Worm (Caenorhabditis elegans): ENCODE results near the gene lgc-48.

Gene lgc-48

ce11 chrV:13324933-13325760 is 14.9 kb upstream of the lgc-48 start, which contains the start of gene C50B6.7:
Gene C50B6.7 (minus strand): TSS chrV:13324983.
- TF ChIP-seq eor-1 (tag; optimal IDR thresholded peaks at IDR 0.05) (no peak), lin-39 (tag; optimal IDR thresholded peaks at IDR 0.05) (no peak), pqm-1 (tag; optimal IDR thresholded peaks at IDR 0.05) (peak; percentile 75), elt-2 (tag; optimal IDR thresholded peaks at IDR 0.05) (peak; percentile 58)

ce11 chrV:13327463-13327862 is 12.6 kb upstream of the lgc-48 start, which contains the start of gene str-37:
Gene str-37 (plus strand): TSS chrV:13327763.
- TF ChIP-seq snpc-4 (tag; optimal IDR thresholded peaks at IDR 0.05) (no peak), nhr-23 (tag; optimal IDR thresholded peaks at IDR 0.05) (no peak), ceh-16 (tag; optimal IDR thresholded peaks at IDR 0.05) (no peak), nhr-77 (tag; optimal IDR thresholded peaks at IDR 0.05) (no peak), mdl-1 (tag; optimal IDR thresholded peaks at IDR 0.05) (no peak), unc-39 (tag; optimal IDR thresholded peaks at IDR 0.05) (no peak), egl-27 (tag; optimal IDR thresholded peaks at IDR 0.05) (no peak), zag-1 (tag; optimal IDR thresholded peaks at IDR 0.05) (no peak), ama-1 (optimal IDR thresholded peaks at IDR 0.05) (no peak), nhr-76 (tag; optimal IDR thresholded peaks at IDR 0.05) (no peak), unc-62 (GFP tag; optimal IDR thresholded peaks at IDR 0.05) (no peak), nhr-11 (tag; optimal IDR thresholded peaks at IDR 0.05) (no peak), fos-1 (tag; optimal IDR thresholded peaks at IDR 0.05) (no peak), nhr-28 (tag; optimal IDR thresholded peaks at IDR 0.05) (no peak), tbx-2 (tag; optimal IDR thresholded peaks at IDR 0.05) (no peak), nfya-1 (tag; optimal IDR thresholded peaks at IDR 0.05; ENCODE audit: insufficient read depth) (no peak), pqm-1 (tag; optimal IDR thresholded peaks at IDR 0.05) (no peak), egl-5 (tag; optimal IDR thresholded peaks at IDR 0.05) (no peak)

- TF ChIP-seq pha-4 (tag; optimal IDR thresholded peaks at IDR 0.05) (no peak), fos-1 (tag; optimal IDR thresholded peaks at IDR 0.05) (no peak), nhr-237 (tag; optimal IDR thresholded peaks at IDR 0.05) (no peak), jun-1 (tag; optimal IDR thresholded peaks at IDR 0.05) (no peak), egl-27 (tag; optimal IDR thresholded peaks at IDR 0.05) (no peak), zag-1 (tag; optimal IDR thresholded peaks at IDR 0.05) (no peak), aly-2 (tag; optimal IDR thresholded peaks at IDR 0.05) (no peak), pqm-1 (tag; optimal IDR thresholded peaks at IDR 0.05) (no peak), lin-39 (tag; optimal IDR thresholded peaks at IDR 0.05) (no peak), daf-12 (tag; optimal IDR thresholded peaks at IDR 0.05) (no peak), mml-1 (tag; optimal IDR thresholded peaks at IDR 0.05) (no peak), nhr-11 (tag; optimal IDR thresholded peaks at IDR 0.05) (no peak), tbx-2 (tag; optimal IDR thresholded peaks at IDR 0.05) (no peak), ceh-16 (tag; optimal IDR thresholded peaks at IDR 0.05) (no peak), ztf-4 (tag; optimal IDR thresholded peaks at IDR 0.05) (no peak), lsy-12 (tag; optimal IDR thresholded peaks at IDR 0.05) (no peak), R02D3.7 (tag; optimal IDR thresholded peaks at IDR 0.05) (no peak), lin-15B (tag; optimal IDR thresholded peaks at IDR 0.05) (no peak), hmg-11 (tag; optimal IDR thresholded peaks at IDR 0.05) (no peak), ceh-9 (tag; optimal IDR thresholded peaks at IDR 0.05) (no peak)
These were observed 9.1 kb upstream of the lgc-48 start, which contains the start of gene nhr-129 for ce11 chrV:13330919-13331318. Gene nhr-129 (minus strand): TSS chrV:13331019.

ce11 chrV:13333386-13334180 is 6.5 kb upstream of the lgc-48 start, which contains the start of gene nhr-168:
Gene nhr-168 (minus strand): TSS chrV:13333871.
- TF ChIP-seq zag-1 (tag; optimal IDR thresholded peaks at IDR 0.05) (no peak), egl-27 (tag; optimal IDR thresholded peaks at IDR 0.05) (no peak), nhr-28 (tag; optimal IDR thresholded peaks at IDR 0.05) (no peak), nhr-76 (tag; optimal IDR thresholded peaks at IDR 0.05) (no peak), nhr-23 (tag; optimal IDR thresholded peaks at IDR 0.05) (peak; percentile 52), egl-5 (tag; optimal IDR thresholded peaks at IDR 0.05) (no peak), elt-1 (tag; optimal IDR thresholded peaks at IDR 0.05) (peak; percentile 96), fos-1 (tag; optimal IDR thresholded peaks at IDR 0.05) (no peak), jun-1 (tag; optimal IDR thresholded peaks at IDR 0.05) (peak; percentile 34), lsy-12 (tag; optimal IDR thresholded peaks at IDR 0.05) (no peak), tbx-2 (tag; optimal IDR thresholded peaks at IDR 0.05) (no peak), ceh-16 (tag; optimal IDR thresholded peaks at IDR 0.05) (no peak), unc-39 (tag; optimal IDR thresholded peaks at IDR 0.05) (no peak), ZK546.5 (tag; optimal IDR thresholded peaks at IDR 0.05) (no peak), nhr-12 (tag; optimal IDR thresholded peaks at IDR 0.05) (no peak), R02D3.7 (tag; optimal IDR thresholded peaks at IDR 0.05) (no peak), nhr-11 (tag; optimal IDR thresholded peaks at IDR 0.05) (no peak), pha-4 (tag; optimal IDR thresholded peaks at IDR 0.05) (no peak), ama-1 (optimal IDR thresholded peaks at IDR 0.05) (no peak), nhr-25 (tag; optimal IDR thresholded peaks at IDR 0.05) (peak; percentile 28), lin-39 (tag; optimal IDR thresholded peaks at IDR 0.05) (no peak), fkh-10 (GFP tag; optimal IDR thresholded peaks at IDR 0.05) (no peak), snpc-4 (tag; optimal IDR thresholded peaks at IDR 0.05) (no peak), ceh-82 (tag; optimal IDR thresholded peaks at IDR 0.05) (no peak), aly-2 (tag; optimal IDR thresholded peaks at IDR 0.05) (no peak), pqm-1 (tag; optimal IDR thresholded peaks at IDR 0.05) (peak; percentile 68), fkh-2 (tag; optimal IDR thresholded peaks at IDR 0.05) (no peak), elt-2 (tag; optimal IDR thresholded peaks at IDR 0.05) (peak; percentile 77), nfya-1 (tag; optimal IDR thresholded peaks at IDR 0.05; ENCODE audit: insufficient read depth) (no peak), hmg-11 (tag; optimal IDR thresholded peaks at IDR 0.05) (no peak), skn-1 (tag; optimal IDR thresholded peaks at IDR 0.05) (no peak)

Measured in whole organism, L3 larva.